Worm (Caenorhabditis elegans) whole organism, L4 larva: ENCODE results near the gene C32D5.8.

Experiments used
- aly-2 ChIP-seq: sonication (generic microtip); optimal IDR thresholded peaks from 2 replicates; lab custom pipeline; 2018; ENCODE audit warnings: missing biosample characterization, missing genetic modification characterization
- zip-11 ChIP-seq: fragments of 200-800 bp; sonication (Bioruptor generic); IDR thresholded peaks from 2 replicates; pipeline ENCODE4 v1.3.6; 2022; ENCODE audit warnings: missing genetic modification characterization, missing compliant biosample characterization

ce11 chrII:6391195-6391594 lies 45.4 kb upstream of the C32D5.8 start, which contains the start of gene F58F12.3:
- no peak for TF ChIP-seq aly-2 (tag; lab: Kevin White, UChicago)
- TF ChIP-seq zip-11 (GFP tag; lab: Robert Waterston, UW) = no peak
